Fruit fly (Drosophila melanogaster): ENCODE results near the gene cas.

cas gene

dm6 chr3R:5758624-5759209 is 42.1 kb upstream of the cas start, which contains the start of gene Sec8 (continued):
- TF ChIP-seq pfk (GFP tag; optimal IDR thresholded peaks at IDR 0.05) (no peak), Hr51 (GFP tag; optimal IDR thresholded peaks at IDR 0.05) (peak in 1 of 2 experiments; percentile 18), Usf (GFP tag; optimal IDR thresholded peaks at IDR 0.05) (no peak), CG6765 (GFP tag; optimal IDR thresholded peaks at IDR 0.05) (no peak), zen2 (GFP tag; IDR thresholded peaks at IDR 0.05; ENCODE audit: partially characterized antibody) (peak; percentile 52; the same call in 1 of the 3 replicates), MTF-1 (GFP tag; optimal IDR thresholded peaks at IDR 0.05; ENCODE audit: borderline replicate concordance) (no peak), mam (GFP tag; optimal IDR thresholded peaks at IDR 0.05) (peak; percentile 64), wor (GFP tag; IDR thresholded peaks at IDR 0.05) (no peak), stc (GFP tag; IDR thresholded peaks at IDR 0.05) (no peak), CG15514 (GFP tag; optimal IDR thresholded peaks at IDR 0.05) (peak; percentile 69), Ets65A (GFP tag) (peak; percentile 94), CG4730 (GFP tag; IDR thresholded peaks at IDR 0.05) (no peak), Hr78 (GFP tag; optimal IDR thresholded peaks at IDR 0.05) (no peak), Dp (GFP tag; optimal IDR thresholded peaks at IDR 0.05) (peak; percentile 87), knrl (GFP tag; IDR thresholded peaks at IDR 0.05; ENCODE audit: partially characterized antibody) (peak; percentile 84), prd (optimal IDR thresholded peaks at IDR 0.05) (no peak), prd (GFP tag; IDR thresholded peaks at IDR 0.05) (peak; percentile 54; the same call in 2 of the 3 replicates), CG10654 (GFP tag; optimal IDR thresholded peaks at IDR 0.05) (no peak), CG18476 (GFP tag; optimal IDR thresholded peaks at IDR 0.05) (no peak), CG5953 (GFP tag; IDR thresholded peaks at IDR 0.05) (no peak), Optix (GFP tag; IDR thresholded peaks at IDR 0.05) (no peak), CG10462 (GFP tag; optimal IDR thresholded peaks at IDR 0.05) (no peak), nerfin-2 (GFP tag; IDR thresholded peaks at IDR 0.05; ENCODE audit: partially characterized antibody) (peak; percentile 74), Gsc (GFP tag; IDR thresholded peaks at IDR 0.05) (no peak), CG17568 (GFP tag; optimal IDR thresholded peaks at IDR 0.05) (no peak), tx (GFP tag; optimal IDR thresholded peaks at IDR 0.05) (peak; percentile 40), Opbp (GFP tag; IDR thresholded peaks at IDR 0.05; ENCODE audit: partially characterized antibody) (peak; percentile 90), CG17802 (tag; optimal IDR thresholded peaks at IDR 0.05) (no peak), otp (GFP tag; IDR thresholded peaks at IDR 0.05) (no peak), CG7786 (GFP tag; optimal IDR thresholded peaks at IDR 0.05) (peak; percentile 41), Blimp-1 (GFP tag; optimal IDR thresholded peaks at IDR 0.05) (no peak), pzg (GFP tag; optimal IDR thresholded peaks at IDR 0.05) (peak; percentile 91), bowl (GFP tag; IDR thresholded peaks at IDR 0.05) (no peak), seq (GFP tag; IDR thresholded peaks at IDR 0.05) (no peak), CG17612 (GFP tag; IDR thresholded peaks at IDR 0.05) (no peak), bbx (GFP tag; IDR thresholded peaks at IDR 0.05; ENCODE audit: partially characterized antibody) (peak; percentile 88), HLH3B (GFP tag; IDR thresholded peaks at IDR 0.05) (no peak), fd3F (GFP tag; optimal IDR thresholded peaks at IDR 0.05) (no peak), CG10431 (GFP tag; optimal IDR thresholded peaks at IDR 0.05) (no peak), bab2 (GFP tag; optimal IDR thresholded peaks at IDR 0.05) (no peak), her (GFP tag; optimal IDR thresholded peaks at IDR 0.05) (peak; percentile 62), ap (GFP tag; IDR thresholded peaks at IDR 0.05) (no peak), abd-A (tag; optimal IDR thresholded peaks at IDR 0.05) (no peak), CG2202 (tag; optimal IDR thresholded peaks at IDR 0.05) (no peak), Doc3 (GFP tag; IDR thresholded peaks at IDR 0.05; ENCODE audit: partially characterized antibody) (peak; percentile 70), CG13424 (tag; optimal IDR thresholded peaks at IDR 0.05) (peak; percentile 21), Hand (GFP tag; optimal IDR thresholded peaks at IDR 0.05) (no peak), ato (GFP tag; IDR thresholded peaks at IDR 0.05; ENCODE audit: partially characterized antibody) (peak; percentile 71), TFAM (GFP tag; optimal IDR thresholded peaks at IDR 0.05) (no peak)

Data from whole organism, embryonic.